Worm (Caenorhabditis elegans) whole organism, late embryonic: ENCODE data around the gene F20D1.22.

Source experiments
- Y22D7AL.16 ChIP-seq: sonication (generic microtip); optimal IDR thresholded peaks from 2 replicates; lab custom pipeline; 2016; ENCODE audit warnings: missing genetic modification characterization, missing compliant biosample characterization
- ama-1 ChIP-seq: fragments of 150-350 bp; optimal IDR thresholded peaks from 2 replicates; lab custom pipeline; 2014
- elt-4 ChIP-seq: sonication (generic microtip); optimal IDR thresholded peaks from 2 replicates; lab custom pipeline; 2016; ENCODE audit warnings: missing genetic modification characterization, missing compliant biosample characterization
- fkh-10 ChIP-seq: fragments of 150-350 bp; optimal IDR thresholded peaks from 2 replicates; lab custom pipeline; 2014; ENCODE audit warnings: missing biosample characterization, missing genetic modification reagents, missing genetic modification characterization
- gmeb-2 ChIP-seq: sonication (generic microtip); optimal IDR thresholded peaks from 2 replicates; lab custom pipeline; 2016; ENCODE audit warnings: missing genetic modification characterization, inconsistent platforms, missing compliant biosample characterization
- hlh-8 ChIP-seq: sonication (generic microtip); optimal IDR thresholded peaks from 2 replicates; lab custom pipeline; 2016; ENCODE audit warnings: missing genotype, missing genetic modification characterization, missing compliant biosample characterization
- madf-2 ChIP-seq: sonication (generic microtip); optimal IDR thresholded peaks from 2 replicates; lab custom pipeline; 2017; ENCODE audit warnings: missing genetic modification characterization, missing compliant biosample characterization
- mec-3 ChIP-seq: sonication (generic microtip); optimal IDR thresholded peaks from 2 replicates; lab custom pipeline; 2016; ENCODE audit warnings: borderline replicate concordance, missing genetic modification characterization, missing compliant biosample characterization
- pat-9 ChIP-seq: fragments of 200-800 bp; sonication (Bioruptor generic); optimal IDR thresholded peaks from 2 replicates; lab custom pipeline; 2018; ENCODE audit warnings: mild to moderate bottlenecking, missing genetic modification characterization, moderate library complexity, missing compliant biosample characterization
- pha-4 ChIP-seq: fragments of 150-350 bp; optimal IDR thresholded peaks from 2 replicates; lab custom pipeline; 2018; ENCODE audit warnings: missing biosample characterization, missing genetic modification reagents, missing genetic modification characterization
- rnt-1 ChIP-seq: sonication (generic microtip); optimal IDR thresholded peaks from 2 replicates; lab custom pipeline; 2016; ENCODE audit warnings: missing genetic modification characterization, missing compliant biosample characterization
- syd-9 ChIP-seq: sonication (generic microtip); optimal IDR thresholded peaks from 2 replicates; lab custom pipeline; 2016; ENCODE audit warnings: mild to moderate bottlenecking, missing genetic modification characterization, moderate library complexity, missing compliant biosample characterization
- tbx-2 ChIP-seq: sonication (generic microtip); optimal IDR thresholded peaks from 2 replicates; lab custom pipeline; 2016; ENCODE audit warnings: missing genetic modification characterization, missing compliant biosample characterization
- tbx-7 ChIP-seq: sonication (generic microtip); optimal IDR thresholded peaks from 2 replicates; lab custom pipeline; 2016; ENCODE audit warnings: missing genotype, missing genetic modification characterization, missing compliant biosample characterization

DNA sequence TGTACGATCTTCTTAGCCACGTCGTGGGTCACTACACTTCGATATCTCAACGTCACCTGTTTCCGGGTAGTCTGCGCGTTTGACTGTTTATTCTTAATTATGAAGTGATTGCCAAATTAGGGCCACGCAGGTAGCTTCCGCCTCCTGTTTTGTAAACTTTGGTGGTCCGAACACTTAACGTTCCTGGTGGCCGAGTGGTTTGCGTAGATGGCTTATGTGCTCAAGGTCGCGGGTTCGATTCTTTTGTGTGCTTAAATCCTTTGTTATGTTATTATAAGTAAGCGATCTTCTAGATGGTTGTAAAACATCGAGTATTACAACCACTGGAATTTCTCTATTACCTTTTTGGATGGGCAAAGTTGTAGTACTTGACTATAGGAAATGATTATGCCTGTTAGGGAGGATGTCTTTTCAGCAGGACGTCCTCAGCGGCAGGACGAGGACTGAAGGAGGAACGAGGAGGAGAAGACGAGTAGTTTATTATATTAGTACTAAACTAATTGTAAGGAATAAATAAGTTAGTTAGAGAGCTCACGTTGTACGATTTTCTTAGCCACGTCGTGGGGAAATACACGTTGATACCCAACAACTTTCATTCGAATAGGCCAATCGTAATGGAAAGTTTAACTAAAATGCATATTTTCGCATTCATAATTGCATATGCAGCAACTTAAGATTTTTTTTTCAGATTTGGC is 10.4 kb downstream of the F20D1.22 start:
- TF ChIP-seq gmeb-2 (tag; lab: Kevin White, UChicago), result no peak
- TF ChIP-seq elt-4 (tag; lab: Kevin White, UChicago), result no peak
- no peak for TF ChIP-seq pat-9 (tag; lab: Kevin White, UChicago)
- TF ChIP-seq fkh-10 (GFP tag; lab: Kevin White, UChicago), result no peak
- no peak for TF ChIP-seq rnt-1 (tag; lab: Kevin White, UChicago)
- TF ChIP-seq syd-9 (tag; lab: Kevin White, UChicago), result no peak
- TF ChIP-seq pha-4 (tag; lab: Kevin White, UChicago), result no peak
- TF ChIP-seq ama-1, result no peak
- TF ChIP-seq Y22D7AL.16 (tag; lab: Kevin White, UChicago), result no peak
- TF ChIP-seq tbx-7 (tag; lab: Kevin White, UChicago), result no peak
- TF ChIP-seq madf-2 (tag; lab: Kevin White, UChicago), result no peak
- TF ChIP-seq mec-3 (tag; lab: Kevin White, UChicago), result no peak
- TF ChIP-seq tbx-2 (tag; lab: Kevin White, UChicago), result no peak
- TF ChIP-seq hlh-8, result no peak
